Worm (Caenorhabditis elegans): ENCODE measurements around the gene K03B4.2.

- TF ChIP-seq ama-1 (optimal IDR thresholded peaks at IDR 0.05) (no peak), ama-1 (GFP tag; optimal IDR thresholded peaks at IDR 0.05) (no peak), unc-62 (GFP tag; optimal IDR thresholded peaks at IDR 0.05) (no peak), T26A5.8 (tag; optimal IDR thresholded peaks at IDR 0.05) (no peak), aptf-3 (GFP tag; IDR thresholded peaks at IDR 0.05) (no peak), tbp1 (GFP tag; optimal IDR thresholded peaks at IDR 0.05) (no peak), tlf-1 (GFP tag; optimal IDR thresholded peaks at IDR 0.05) (no peak), lin-35 (GFP tag; optimal IDR thresholded peaks at IDR 0.05) (no peak)
These were observed 49.9 kb downstream of the K03B4.2 start, which contains the start of gene F39G3.2 for ce11 chrV:4737727-4738126.
